Fruit fly (Drosophila melanogaster): ENCODE measurements around the gene CCT6.
A peak's percentile ranks its signal among the peaks of the same experiment; 100 is the strongest.

CCT6 gene

DNA sequence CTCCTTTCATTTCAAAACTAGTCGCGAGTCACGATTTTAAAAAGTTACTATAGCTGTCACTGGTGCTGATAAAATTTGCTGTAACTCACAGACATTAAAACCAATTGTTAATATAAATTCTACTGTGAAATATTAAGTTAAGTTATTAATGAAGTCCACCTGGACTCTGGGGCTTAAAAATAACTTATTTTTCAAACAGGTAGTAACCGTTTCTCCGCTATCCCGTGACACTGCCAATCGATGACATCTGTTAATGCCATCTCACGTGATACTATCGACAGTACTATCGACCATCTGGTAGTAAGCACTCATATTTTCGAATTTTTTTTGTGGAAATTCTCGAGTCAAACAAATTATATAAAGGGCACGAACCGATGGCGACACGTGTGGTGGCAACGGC lies 12.5 kb upstream of the CCT6 start, which contains the start of the genes CG12379 and MagR (continued):
- TF ChIP-seq CG12769 (tag; optimal IDR thresholded peaks at IDR 0.05) (no peak), PHDP (tag; optimal IDR thresholded peaks at IDR 0.05) (peak; percentile 30), cg (GFP tag; optimal IDR thresholded peaks at IDR 0.05) (no peak), hbn (GFP tag; IDR thresholded peaks at IDR 0.05; ENCODE audit: partially characterized antibody) (peak; percentile 66), CG42726 (GFP tag; IDR thresholded peaks at IDR 0.05; ENCODE audit: partially characterized antibody) (peak; percentile 62; the same call in 1 of the 2 replicates), nmo (GFP tag; optimal IDR thresholded peaks at IDR 0.05) (peak; percentile 80), Bgb (GFP tag; IDR thresholded peaks at IDR 0.05; ENCODE audit: partially characterized antibody) (peak; percentile 61; the same call in 1 of the 2 replicates), Tbp (GFP tag; optimal IDR thresholded peaks at IDR 0.05) (no peak), Hmx (GFP tag; optimal IDR thresholded peaks at IDR 0.05) (peak; percentile 15), Xrp1 (GFP tag; IDR thresholded peaks at IDR 0.05) (peak; percentile 35; the same call in 1 of the 2 replicates), CG9817 (tag; optimal IDR thresholded peaks at IDR 0.05) (peak; percentile 73), nom (GFP tag; optimal IDR thresholded peaks at IDR 0.05) (peak; percentile 28), CG4820 (GFP tag; optimal IDR thresholded peaks at IDR 0.05) (no peak), CG2199 (GFP tag; IDR thresholded peaks at IDR 0.05) (no peak), nau (GFP tag; optimal IDR thresholded peaks at IDR 0.05) (no peak), chm (GFP tag; IDR thresholded peaks at IDR 0.05) (no peak), CG7745 (tag; optimal IDR thresholded peaks at IDR 0.05) (no peak), ERR (GFP tag; optimal IDR thresholded peaks at IDR 0.05) (no peak), CG3407 (GFP tag; optimal IDR thresholded peaks at IDR 0.05) (no peak), Meics (GFP tag; optimal IDR thresholded peaks at IDR 0.05) (peak; percentile 53), scrt (GFP tag; optimal IDR thresholded peaks at IDR 0.05) (no peak), pfk (GFP tag; optimal IDR thresholded peaks at IDR 0.05) (no peak), CTCF (GFP tag; optimal IDR thresholded peaks at IDR 0.05) (no peak), hth (optimal IDR thresholded peaks at IDR 0.05) (no peak), vvl (GFP tag; IDR thresholded peaks at IDR 0.05) (no peak; the same call in 1 of the 2 replicates), peb (GFP tag; IDR thresholded peaks at IDR 0.05) (no peak), CG8359 (GFP tag; optimal IDR thresholded peaks at IDR 0.05; ENCODE audit: borderline replicate concordance) (no peak), CG3847 (GFP tag; IDR thresholded peaks at IDR 0.05) (peak; percentile 71), CG4617 (GFP tag; optimal IDR thresholded peaks at IDR 0.05; ENCODE audit: borderline replicate concordance) (peak; percentile 42), ssp (GFP tag; IDR thresholded peaks at IDR 0.05) (0 out of 2 replicates have a peak, but pooled peaks have one; percentile 46), Stat92E (GFP tag; optimal IDR thresholded peaks at IDR 0.05) (no peak), Chrac-16 (GFP tag; optimal IDR thresholded peaks at IDR 0.05) (peak; percentile 57), stwl (tag; optimal IDR thresholded peaks at IDR 0.05) (no peak), CG7963 (GFP tag; IDR thresholded peaks at IDR 0.05; ENCODE audit: partially characterized antibody) (peak; percentile 60), Hsf (GFP tag; optimal IDR thresholded peaks at IDR 0.05) (peak; percentile 63), pho (GFP tag; optimal IDR thresholded peaks at IDR 0.05) (peak; percentile 67), CG6654 (GFP tag; optimal IDR thresholded peaks at IDR 0.05) (no peak), CG5180 (GFP tag; optimal IDR thresholded peaks at IDR 0.05) (no peak), CG6175 (GFP tag; IDR thresholded peaks at IDR 0.05) (no peak), zfh1 (GFP tag; IDR thresholded peaks at IDR 0.05) (0 out of 3 replicates have a peak, but pooled peaks have one; percentile 6), Lhr (GFP tag; optimal IDR thresholded peaks at IDR 0.05) (no peak), fd96Cb (tag; optimal IDR thresholded peaks at IDR 0.05) (peak; percentile 4), Hr3 (GFP tag; optimal IDR thresholded peaks at IDR 0.05) (peak; percentile 54), CG10979 (tag; optimal IDR thresholded peaks at IDR 0.05) (peak; percentile 30), CG6689 (GFP tag; IDR thresholded peaks at IDR 0.05) (peak; percentile 28; the same call in 1 of the 2 replicates), CG13123 (GFP tag; optimal IDR thresholded peaks at IDR 0.05) (no peak), TFAM (GFP tag; optimal IDR thresholded peaks at IDR 0.05) (no peak), CG13624 (GFP tag; optimal IDR thresholded peaks at IDR 0.05) (peak; percentile 21), Bdp1 (GFP tag; optimal IDR thresholded peaks at IDR 0.05) (peak; percentile 42), Med (GFP tag) (peak; percentile 91), CG18476 (GFP tag; optimal IDR thresholded peaks at IDR 0.05) (no peak)

All from whole organism, embryonic.